Fruit fly (Drosophila melanogaster): ENCODE results near the gene RPA1.
A peak's percentile ranks its signal among the peaks of the same experiment; 100 is the strongest.

DNA sequence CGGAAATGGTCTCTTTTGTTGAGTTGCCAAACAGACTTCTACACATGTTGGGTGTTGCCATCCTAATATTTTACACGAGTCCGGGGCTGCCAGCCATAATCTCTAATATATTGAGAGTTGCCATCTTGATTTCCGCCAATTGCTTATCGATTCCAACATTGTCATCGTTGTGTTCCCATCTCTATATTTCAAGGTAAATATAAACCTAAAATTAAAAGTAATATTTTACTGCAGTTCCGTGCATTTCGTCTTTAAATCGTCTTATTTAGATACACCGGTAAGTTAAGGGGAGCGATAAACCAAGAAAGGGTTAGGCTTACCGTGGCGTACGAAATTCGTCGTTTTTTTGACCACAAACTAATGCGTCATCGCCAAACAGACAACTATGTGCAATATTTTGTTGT lies 30.9 kb downstream of the RPA1 start, which contains the start of gene PolI:
- TF ChIP-seq CG14711 (tag; optimal IDR thresholded peaks at IDR 0.05) (no peak), cic (GFP tag; optimal IDR thresholded peaks at IDR 0.05) (no peak), CG7101 (tag; optimal IDR thresholded peaks at IDR 0.05) (peak; percentile 9), Mnt (GFP tag; optimal IDR thresholded peaks at IDR 0.05) (peak; percentile 48)

Measured in whole organism, adult.